Worm (Caenorhabditis elegans) whole organism, late embryonic: Measurements from ENCODE around the gene cyb-2.1.
A peak's percentile ranks its signal among the peaks of the same experiment; 100 is the strongest.

Experiments
- C08G9.2 ChIP-seq: sonication (generic microtip); optimal IDR thresholded peaks from 2 replicates; lab custom pipeline; 2016; ENCODE audit warnings: mild to moderate bottlenecking, missing genetic modification characterization, moderate library complexity, missing compliant biosample characterization
- C38D4.7 ChIP-seq: fragments of 200-800 bp; sonication (Bioruptor generic); optimal IDR thresholded peaks from 2 replicates; lab custom pipeline; 2018; ENCODE audit warnings: mild to moderate bottlenecking, missing genetic modification characterization, moderate library complexity, missing compliant biosample characterization
- F13H6.1 ChIP-seq: sonication (generic microtip); optimal IDR thresholded peaks from 2 replicates; lab custom pipeline; 2016; ENCODE audit warnings: missing genetic modification characterization, missing compliant biosample characterization
- K09A11.1 ChIP-seq: sonication (generic microtip); optimal IDR thresholded peaks from 2 replicates; lab custom pipeline; 2017; ENCODE audit warnings: antibody characterized with exemption, mild to moderate bottlenecking, missing genetic modification characterization, missing compliant biosample characterization; ENCODE audit not compliant: insufficient read depth
- T23F11.4 ChIP-seq: fragments of 200-800 bp; sonication (Bioruptor generic); optimal IDR thresholded peaks from 2 replicates; lab custom pipeline; 2018; ENCODE audit warnings: mild to moderate bottlenecking, missing genetic modification characterization, missing compliant biosample characterization
- ama-1 ChIP-seq: fragments of 150-350 bp; optimal IDR thresholded peaks from 2 replicates; lab custom pipeline; 2014
- ceh-14 ChIP-seq: sonication (generic microtip); optimal IDR thresholded peaks from 2 replicates; lab custom pipeline; 2016; ENCODE audit warnings: missing genotype, missing genetic modification characterization, missing compliant biosample characterization
- ceh-19 ChIP-seq: fragments of 200-800 bp; sonication (Bioruptor generic); optimal IDR thresholded peaks from 2 replicates; lab custom pipeline; 2018; ENCODE audit warnings: mild to moderate bottlenecking, missing genetic modification characterization, missing compliant biosample characterization
- ceh-24 ChIP-seq: sonication (generic microtip); optimal IDR thresholded peaks from 2 replicates; lab custom pipeline; 2016; ENCODE audit warnings: mild to moderate bottlenecking, missing genetic modification characterization, missing compliant biosample characterization
- ceh-34 ChIP-seq: sonication (generic microtip); optimal IDR thresholded peaks from 2 replicates; lab custom pipeline; 2016; ENCODE audit warnings: mild to moderate bottlenecking, missing genetic modification characterization, missing compliant biosample characterization
- ceh-48 ChIP-seq: sonication (generic microtip); optimal IDR thresholded peaks from 2 replicates; lab custom pipeline; 2016; ENCODE audit warnings: missing genetic modification characterization, inconsistent platforms, missing compliant biosample characterization
- ceh-9 ChIP-seq: sonication (generic microtip); optimal IDR thresholded peaks from 2 replicates; lab custom pipeline; 2016; ENCODE audit warnings: mild to moderate bottlenecking, missing genetic modification characterization, inconsistent platforms, missing compliant biosample characterization
- dmd-4 ChIP-seq: sonication (generic microtip); optimal IDR thresholded peaks from 2 replicates; lab custom pipeline; 2016; ENCODE audit warnings: borderline replicate concordance, missing genetic modification characterization, missing compliant biosample characterization
- dve-1 ChIP-seq: sonication (generic microtip); optimal IDR thresholded peaks from 2 replicates; lab custom pipeline; 2017; ENCODE audit warnings: antibody characterized with exemption, mild to moderate bottlenecking, missing genetic modification characterization, missing compliant biosample characterization
- elt-2 ChIP-seq: sonication (generic microtip); optimal IDR thresholded peaks from 2 replicates; lab custom pipeline; 2016; ENCODE audit warnings: missing genetic modification reagents, missing genetic modification characterization, missing compliant biosample characterization
- elt-4 ChIP-seq: sonication (generic microtip); optimal IDR thresholded peaks from 2 replicates; lab custom pipeline; 2016; ENCODE audit warnings: missing genetic modification characterization, missing compliant biosample characterization
- ets-4 ChIP-seq: sonication (generic microtip); optimal IDR thresholded peaks from 2 replicates; lab custom pipeline; 2016; ENCODE audit warnings: missing genetic modification characterization, missing compliant biosample characterization
- fkh-10 ChIP-seq: fragments of 150-350 bp; optimal IDR thresholded peaks from 2 replicates; lab custom pipeline; 2014; ENCODE audit warnings: missing biosample characterization, missing genetic modification reagents, missing genetic modification characterization
- fkh-6 ChIP-seq: sonication (generic microtip); optimal IDR thresholded peaks from 2 replicates; lab custom pipeline; 2016; ENCODE audit warnings: missing genetic modification characterization, missing compliant biosample characterization
- gmeb-2 ChIP-seq: sonication (generic microtip); optimal IDR thresholded peaks from 2 replicates; lab custom pipeline; 2016; ENCODE audit warnings: missing genetic modification characterization, inconsistent platforms, missing compliant biosample characterization
- hlh-15 ChIP-seq: sonication (generic microtip); optimal IDR thresholded peaks from 2 replicates; lab custom pipeline; 2016; ENCODE audit warnings: missing genetic modification characterization, missing compliant biosample characterization
- hlh-30 ChIP-seq: sonication (generic microtip); optimal IDR thresholded peaks from 2 replicates; lab custom pipeline; 2017; ENCODE audit warnings: antibody characterized with exemption, missing genetic modification characterization, missing compliant biosample characterization; ENCODE audit not compliant: insufficient read depth
- hlh-6 ChIP-seq: sonication (generic microtip); optimal IDR thresholded peaks from 2 replicates; lab custom pipeline; 2016; ENCODE audit warnings: missing genotype, missing genetic modification characterization, missing compliant biosample characterization
- lim-6 ChIP-seq: sonication (generic microtip); optimal IDR thresholded peaks from 2 replicates; lab custom pipeline; 2016; ENCODE audit warnings: missing genetic modification characterization, missing compliant biosample characterization
- lin-11 ChIP-seq: fragments of 200-800 bp; sonication (Bioruptor generic); optimal IDR thresholded peaks from 2 replicates; lab custom pipeline; 2018; ENCODE audit warnings: mild to moderate bottlenecking, missing genetic modification characterization, missing compliant biosample characterization
- madf-2 ChIP-seq: sonication (generic microtip); optimal IDR thresholded peaks from 2 replicates; lab custom pipeline; 2017; ENCODE audit warnings: missing genetic modification characterization, missing compliant biosample characterization
- mec-3 ChIP-seq: sonication (generic microtip); optimal IDR thresholded peaks from 2 replicates; lab custom pipeline; 2016; ENCODE audit warnings: borderline replicate concordance, missing genetic modification characterization, missing compliant biosample characterization
- nhr-11 ChIP-seq: fragments of 150-350 bp; optimal IDR thresholded peaks from 2 replicates; lab custom pipeline; 2014; ENCODE audit warnings: missing biosample characterization, missing genetic modification characterization
- nhr-232 ChIP-seq: sonication (generic microtip); optimal IDR thresholded peaks from 2 replicates; lab custom pipeline; 2016; ENCODE audit warnings: missing genetic modification characterization, missing compliant biosample characterization
- pag-3 ChIP-seq: sonication (generic microtip); optimal IDR thresholded peaks from 2 replicates; lab custom pipeline; 2016; ENCODE audit warnings: missing compliant biosample characterization, missing genetic modification characterization, borderline replicate concordance
- pat-9 ChIP-seq: fragments of 200-800 bp; sonication (Bioruptor generic); optimal IDR thresholded peaks from 2 replicates; lab custom pipeline; 2018; ENCODE audit warnings: mild to moderate bottlenecking, missing genetic modification characterization, moderate library complexity, missing compliant biosample characterization
- pax-1 ChIP-seq: fragments of 150-350 bp; optimal IDR thresholded peaks from 2 replicates; lab custom pipeline; 2014; ENCODE audit warnings: missing biosample characterization, missing genetic modification characterization
- pqm-1 ChIP-seq: sonication (generic microtip); optimal IDR thresholded peaks from 2 replicates; lab custom pipeline; 2016; ENCODE audit warnings: missing genetic modification characterization, missing compliant biosample characterization
- sdc-2 ChIP-seq: sonication (generic microtip); optimal IDR thresholded peaks from 2 replicates; lab custom pipeline; 2016; ENCODE audit warnings: missing genotype, missing genetic modification characterization, missing compliant biosample characterization
- tbx-7 ChIP-seq: sonication (generic microtip); optimal IDR thresholded peaks from 2 replicates; lab custom pipeline; 2016; ENCODE audit warnings: missing genotype, missing genetic modification characterization, missing compliant biosample characterization
- ttx-3 ChIP-seq: sonication (generic microtip); optimal IDR thresholded peaks from 2 replicates; lab custom pipeline; 2016; ENCODE audit warnings: missing genetic modification reagents, missing genetic modification characterization, missing compliant biosample characterization
- unc-42 ChIP-seq: sonication (generic microtip); optimal IDR thresholded peaks from 2 replicates; lab custom pipeline; 2016; ENCODE audit warnings: missing genotype, missing genetic modification characterization, missing compliant biosample characterization
- unc-55 ChIP-seq: sonication (generic microtip); optimal IDR thresholded peaks from 2 replicates; lab custom pipeline; 2017; ENCODE audit warnings: missing biosample characterization, missing genetic modification reagents, missing genetic modification characterization
- unc-86 ChIP-seq: sonication (generic microtip); optimal IDR thresholded peaks from 2 replicates; lab custom pipeline; 2016; ENCODE audit warnings: missing genetic modification characterization, missing compliant biosample characterization
- ztf-16 ChIP-seq: sonication (generic microtip); optimal IDR thresholded peaks from 2 replicates; lab custom pipeline; 2017; ENCODE audit warnings: missing genetic modification characterization, missing compliant biosample characterization

Gene cyb-2.1

ce11 chrIV:11006868-11007267 lies 21.1 kb downstream of the cyb-2.1 start:
- TF ChIP-seq pag-3 (tag; lab: Kevin White, UChicago) (no peak), ceh-24 (tag; lab: Kevin White, UChicago) (no peak), ttx-3 (tag; lab: Kevin White, UChicago) (no peak), dmd-4 (tag; lab: Kevin White, UChicago) (no peak), T23F11.4 (GFP tag; lab: Kevin White, UChicago) (no peak), C08G9.2 (tag; lab: Kevin White, UChicago) (no peak), hlh-15 (tag; lab: Kevin White, UChicago) (no peak), lin-11 (tag; lab: Kevin White, UChicago) (no peak), fkh-6 (tag; lab: Kevin White, UChicago) (no peak), hlh-30 (tag; lab: Kevin White, UChicago) (no peak), ceh-34 (tag; lab: Kevin White, UChicago) (no peak), C38D4.7 (GFP tag; lab: Kevin White, UChicago) (no peak), ama-1 (no peak), sdc-2 (tag; lab: Kevin White, UChicago) (no peak), pax-1 (tag; lab: Kevin White, UChicago) (no peak), pqm-1 (tag; lab: Kevin White, UChicago) (no peak), pat-9 (tag; lab: Kevin White, UChicago) (no peak)

ce11 chrIV:11008255-11008654 lies 22.5 kb downstream of the cyb-2.1 start:
- TF ChIP-seq hlh-30 (tag; lab: Kevin White, UChicago) (peak; percentile 20), sdc-2 (tag; lab: Kevin White, UChicago) (no peak)

ce11 chrIV:11008996-11009395 lies 23.2 kb downstream of the cyb-2.1 start, which contains the start of gene F13H10.6:
Gene F13H10.6, plus strand, starts transcription at chrIV:11009296.
- TF ChIP-seq lim-6 (no peak), hlh-6 (tag; lab: Kevin White, UChicago) (no peak), unc-86 (tag; lab: Kevin White, UChicago) (no peak), pag-3 (tag; lab: Kevin White, UChicago) (no peak), madf-2 (no peak), ztf-16 (tag; lab: Kevin White, UChicago) (no peak), elt-4 (no peak), C08G9.2 (tag; lab: Kevin White, UChicago) (no peak), elt-2 (tag; lab: Kevin White, UChicago) (no peak), fkh-6 (tag; lab: Kevin White, UChicago) (no peak), gmeb-2 (no peak), ceh-9 (tag; lab: Kevin White, UChicago) (no peak), K09A11.1 (tag; lab: Kevin White, UChicago) (no peak), ceh-24 (tag; lab: Kevin White, UChicago) (no peak)
- TF ChIP-seq, all 69 proteins: peak for 0

- TF ChIP-seq mec-3 (tag; lab: Kevin White, UChicago) (no peak), hlh-15 (tag; lab: Kevin White, UChicago) (no peak), ceh-14 (tag; lab: Kevin White, UChicago) (no peak), nhr-232 (tag; lab: Kevin White, UChicago) (no peak), ets-4 (tag; lab: Kevin White, UChicago) (no peak), unc-55 (no peak), C08G9.2 (tag; lab: Kevin White, UChicago) (no peak), fkh-10 (GFP tag; lab: Kevin White, UChicago) (no peak), ceh-19 (no peak)
Measured at ce11 chrIV:11009928-11010327, 24.1 kb downstream of the cyb-2.1 start.

ce11 chrIV:11011920-11012319 lies 26.1 kb downstream of the cyb-2.1 start, which contains the start of gene ndx-9:
Gene ndx-9, minus strand, starts transcription at chrIV:11012020.
- no peak for TF ChIP-seq unc-86 (tag; lab: Kevin White, UChicago)
- TF ChIP-seq F13H6.1 (tag; lab: Kevin White, UChicago), result no peak
- no peak for TF ChIP-seq fkh-10 (GFP tag; lab: Kevin White, UChicago)
- TF ChIP-seq ceh-9 (tag; lab: Kevin White, UChicago), result no peak
- TF ChIP-seq pag-3 (tag; lab: Kevin White, UChicago), result no peak
- TF ChIP-seq nhr-11 (tag; lab: Kevin White, UChicago), result no peak
- TF ChIP-seq dve-1 (tag; lab: Kevin White, UChicago), result no peak
- TF ChIP-seq elt-4, result no peak
- TF ChIP-seq C08G9.2 (tag; lab: Kevin White, UChicago), result no peak
- no peak for TF ChIP-seq ceh-48 (tag; lab: Kevin White, UChicago)
- TF ChIP-seq tbx-7 (tag; lab: Kevin White, UChicago), result no peak
- no peak for TF ChIP-seq nhr-232 (tag; lab: Kevin White, UChicago)
- no peak for TF ChIP-seq unc-42
- TF ChIP-seq mec-3 (tag; lab: Kevin White, UChicago), result no peak
- TF ChIP-seq, all 69 proteins: peak for 0
